Fruit fly (Drosophila melanogaster) whole organism, prepupa: ENCODE measurements around the gene st.

Source experiments
- Blimp-1 ChIP-seq: fragments of 200-800 bp; sonication (Bioruptor generic); optimal IDR thresholded peaks from 3 replicates; lab custom pipeline; 2017; ENCODE audit warnings: missing biosample characterization, missing genetic modification characterization, mild to moderate bottlenecking, moderate library complexity, missing genetic modification reagents
- CG10631 ChIP-seq: fragments of 200-800 bp; sonication (Bioruptor generic); optimal IDR thresholded peaks from 2 replicates; lab custom pipeline; 2016; ENCODE audit warnings: missing biosample characterization, missing genetic modification characterization
- CG10669 ChIP-seq: fragments of 200-800 bp; sonication (Bioruptor generic); optimal IDR thresholded peaks from 3 replicates; lab custom pipeline; 2018; ENCODE audit warnings: missing biosample characterization, mild to moderate bottlenecking, missing genetic modification characterization, moderate library complexity
- CG11294 ChIP-seq: fragments of 200-800 bp; sonication (Bioruptor generic); IDR thresholded peaks from 2 replicates; pipeline ENCODE4 v1.3.6; 2022; ENCODE audit warnings: missing biosample characterization, missing genetic modification characterization
- CG11762 ChIP-seq: fragments of 200-800 bp; sonication (Bioruptor generic); optimal IDR thresholded peaks from 3 replicates; lab custom pipeline; 2016; ENCODE audit warnings: missing biosample characterization, missing genetic modification characterization; ENCODE audit not compliant: insufficient read depth
- CG11902 ChIP-seq: fragments of 200-800 bp; sonication (Bioruptor generic); optimal IDR thresholded peaks from 3 replicates; lab custom pipeline; 2016; ENCODE audit warnings: missing biosample characterization, missing genetic modification characterization
- CG15336 ChIP-seq: fragments of 200-800 bp; sonication (Bioruptor generic); IDR thresholded peaks from 2 replicates; pipeline ENCODE4 v1.3.6; 2022; ENCODE audit warnings: missing biosample characterization, missing genetic modification characterization
- CG1621 ChIP-seq: fragments of 200-800 bp; sonication (Bioruptor generic); optimal IDR thresholded peaks from 3 replicates; lab custom pipeline; 2018; ENCODE audit warnings: missing biosample characterization, mild to moderate bottlenecking, missing genetic modification characterization
- CG16779 ChIP-seq: fragments of 200-800 bp; sonication (Bioruptor generic); optimal IDR thresholded peaks from 3 replicates; lab custom pipeline; 2017; ENCODE audit warnings: missing biosample characterization, mild to moderate bottlenecking, missing genetic modification characterization
- CG3032 ChIP-seq: fragments of 200-800 bp; optimal IDR thresholded peaks from 2 replicates; lab custom pipeline; 2019; ENCODE audit warnings: missing biosample characterization, mild to moderate bottlenecking, missing genetic modification characterization, moderate library complexity
- CG31627 ChIP-seq: fragments of 200-800 bp; sonication (Bioruptor generic); optimal IDR thresholded peaks from 3 replicates; lab custom pipeline; 2016; ENCODE audit warnings: missing biosample characterization, missing genetic modification characterization
- CG32006 ChIP-seq: fragments of 200-800 bp; sonication (Bioruptor generic); optimal IDR thresholded peaks from 3 replicates; lab custom pipeline; 2017; ENCODE audit warnings: missing biosample characterization, mild to moderate bottlenecking, missing genetic modification characterization
- CG34406 ChIP-seq: fragments of 200-800 bp; sonication (Bioruptor generic); optimal IDR thresholded peaks from 3 replicates; lab custom pipeline; 2016; ENCODE audit warnings: missing biosample characterization, missing genetic modification characterization
- CG4318 ChIP-seq: fragments of 200-800 bp; sonication (Bioruptor generic); optimal IDR thresholded peaks from 3 replicates; lab custom pipeline; 2017; ENCODE audit warnings: missing biosample characterization, mild to moderate bottlenecking, missing genetic modification characterization
- CG6163 ChIP-seq: fragments of 200-800 bp; sonication (Bioruptor generic); IDR thresholded peaks from 3 replicates; pipeline ENCODE4 v1.3.6; 2022; ENCODE audit warnings: missing biosample characterization, missing genetic modification characterization
- CG6276 ChIP-seq: fragments of 200-800 bp; sonication (Bioruptor generic); optimal IDR thresholded peaks from 2 replicates; lab custom pipeline; 2017; ENCODE audit warnings: missing biosample characterization, mild to moderate bottlenecking, missing genetic modification characterization
- CG6792 ChIP-seq: fragments of 200-800 bp; sonication (Bioruptor generic); optimal IDR thresholded peaks from 3 replicates; lab custom pipeline; 2016; ENCODE audit warnings: missing biosample characterization, missing genetic modification characterization
- CG6854 ChIP-seq: fragments of 200-800 bp; sonication (Bioruptor generic); optimal IDR thresholded peaks from 2 replicates; lab custom pipeline; 2017; ENCODE audit warnings: missing biosample characterization, mild to moderate bottlenecking, missing genetic modification characterization
- CG8119 ChIP-seq: fragments of 200-800 bp; sonication (Bioruptor generic); IDR thresholded peaks from 3 replicates; pipeline ENCODE4 v1.3.6; 2022; ENCODE audit warnings: missing biosample characterization, missing genetic modification characterization
- CG8319 ChIP-seq: fragments of 200-800 bp; sonication (Bioruptor generic); optimal IDR thresholded peaks from 3 replicates; lab custom pipeline; 2016; ENCODE audit warnings: missing biosample characterization, missing genetic modification characterization
- CG8632 ChIP-seq: fragments of 200-800 bp; sonication (Bioruptor generic); optimal IDR thresholded peaks from 3 replicates; lab custom pipeline; 2016; ENCODE audit warnings: missing biosample characterization, missing genetic modification characterization
- CG9139 ChIP-seq: fragments of 200-800 bp; sonication (Bioruptor generic); optimal IDR thresholded peaks from 3 replicates; lab custom pipeline; 2017; ENCODE audit warnings: missing biosample characterization, mild to moderate bottlenecking, missing genetic modification characterization
- Eip75B ChIP-seq: fragments of 200-800 bp; sonication (Bioruptor generic); optimal IDR thresholded peaks from 3 replicates; lab custom pipeline; 2016; ENCODE audit warnings: missing biosample characterization, missing genetic modification characterization
- Eip78C ChIP-seq: fragments of 200-800 bp; sonication (Bioruptor generic); peaks from one replicate; lab custom pipeline; 2016; ENCODE audit warnings: missing biosample characterization, missing genetic modification characterization
- Eip93F ChIP-seq: fragments of 200-800 bp; sonication (Bioruptor generic); optimal IDR thresholded peaks from 2 replicates; lab custom pipeline; 2016; ENCODE audit warnings: missing biosample characterization, mild to moderate bottlenecking, missing genetic modification characterization
- Ets21C ChIP-seq: fragments of 200-800 bp; sonication (Bioruptor generic); optimal IDR thresholded peaks from 3 replicates; lab custom pipeline; 2016; ENCODE audit warnings: missing biosample characterization, missing genetic modification characterization
- Ets96B ChIP-seq: fragments of 200-800 bp; optimal IDR thresholded peaks from 2 replicates; lab custom pipeline; 2019; ENCODE audit warnings: missing biosample characterization, mild to moderate bottlenecking, missing genetic modification characterization, moderate library complexity
- Gug ChIP-seq: fragments of 200-800 bp; sonication (Bioruptor generic); IDR thresholded peaks from 2 replicates; pipeline ENCODE4 v1.3.6; 2022; ENCODE audit warnings: missing biosample characterization, missing genetic modification characterization
- Hr4 ChIP-seq: fragments of 200-800 bp; sonication (Bioruptor generic); optimal IDR thresholded peaks from 3 replicates; lab custom pipeline; 2016; ENCODE audit warnings: missing biosample characterization, missing genetic modification characterization
- Lpt ChIP-seq: fragments of 200-800 bp; sonication (Bioruptor generic); optimal IDR thresholded peaks from 3 replicates; lab custom pipeline; 2016; ENCODE audit warnings: missing biosample characterization, missing genetic modification characterization
- Met ChIP-seq: fragments of 200-800 bp; sonication (Bioruptor generic); optimal IDR thresholded peaks from 3 replicates; lab custom pipeline; 2016; ENCODE audit warnings: missing biosample characterization, missing genetic modification characterization
- OdsH ChIP-seq: fragments of 200-800 bp; sonication (Bioruptor generic); optimal IDR thresholded peaks from 3 replicates; lab custom pipeline; 2016; ENCODE audit warnings: missing biosample characterization, missing genetic modification characterization
- Smox ChIP-seq: fragments of 200-800 bp; sonication (Bioruptor generic); optimal IDR thresholded peaks from 3 replicates; lab custom pipeline; 2016; ENCODE audit warnings: missing biosample characterization, missing genetic modification characterization
- Sox102F ChIP-seq: fragments of 200-800 bp; sonication (Bioruptor generic); optimal IDR thresholded peaks from 2 replicates; lab custom pipeline; 2016; ENCODE audit warnings: missing biosample characterization, mild to moderate bottlenecking, missing genetic modification characterization
- Sox14 ChIP-seq: fragments of 200-800 bp; sonication (Bioruptor generic); optimal IDR thresholded peaks from 3 replicates; lab custom pipeline; 2016; ENCODE audit warnings: missing biosample characterization, missing genetic modification characterization
- achi ChIP-seq: fragments of 200-800 bp; sonication (Bioruptor generic); optimal IDR thresholded peaks from 3 replicates; lab custom pipeline; 2016; ENCODE audit warnings: missing biosample characterization, missing genetic modification characterization
- acj6 ChIP-seq: fragments of 200-800 bp; sonication (Bioruptor generic); optimal IDR thresholded peaks from 3 replicates; lab custom pipeline; 2016; ENCODE audit warnings: missing biosample characterization, missing genetic modification characterization
- cyc ChIP-seq: fragments of 200-800 bp; sonication (Bioruptor generic); optimal IDR thresholded peaks from 3 replicates; lab custom pipeline; 2016; ENCODE audit warnings: missing biosample characterization, missing genetic modification characterization
- dac ChIP-seq: fragments of 200-800 bp; sonication (Bioruptor generic); optimal IDR thresholded peaks from 2 replicates; lab custom pipeline; 2017; ENCODE audit warnings: missing biosample characterization, mild to moderate bottlenecking, missing genetic modification characterization
- dsx ChIP-seq: fragments of 200-800 bp; optimal IDR thresholded peaks from 3 replicates; lab custom pipeline; 2019; ENCODE audit warnings: missing biosample characterization, mild to moderate bottlenecking, missing genetic modification characterization, moderate library complexity; ENCODE audit not compliant: poor library complexity, severe bottlenecking
- eg ChIP-seq: fragments of 200-800 bp; sonication (Bioruptor generic); IDR thresholded peaks from 3 replicates; pipeline ENCODE4 v1.3.6; 2022; ENCODE audit warnings: missing biosample characterization, missing genetic modification characterization
- esn ChIP-seq: fragments of 200-800 bp; sonication (Bioruptor generic); optimal IDR thresholded peaks from 2 replicates; lab custom pipeline; 2016; ENCODE audit warnings: missing biosample characterization, mild to moderate bottlenecking, missing genetic modification characterization, moderate library complexity
- fd85E ChIP-seq: fragments of 200-800 bp; sonication (Bioruptor generic); optimal IDR thresholded peaks from 3 replicates; lab custom pipeline; 2016; ENCODE audit warnings: missing biosample characterization, missing genetic modification characterization
- fkh ChIP-seq: fragments of 200-800 bp; sonication (Bioruptor generic); optimal IDR thresholded peaks from 3 replicates; lab custom pipeline; 2017; ENCODE audit warnings: missing biosample characterization, mild to moderate bottlenecking, missing genetic modification characterization, moderate library complexity
- lz ChIP-seq: fragments of 200-800 bp; sonication (Bioruptor generic); optimal IDR thresholded peaks from 3 replicates; lab custom pipeline; 2016; ENCODE audit warnings: missing biosample characterization, missing genetic modification characterization
- pdm3 ChIP-seq: fragments of 200-800 bp; sonication (Bioruptor generic); optimal IDR thresholded peaks from 3 replicates; lab custom pipeline; 2016; ENCODE audit warnings: missing biosample characterization, missing genetic modification characterization
- salr ChIP-seq, 2 experiments: fragments of 200-800 bp; sonication (Bioruptor generic); optimal IDR thresholded peaks; 3 replicates each; lab custom pipeline; 2016 to 2018; ENCODE audit warnings: missing biosample characterization in 2 of 2, missing genetic modification characterization in 2 of 2, mild to moderate bottlenecking in 1 of 2
- spab ChIP-seq: fragments of 200-800 bp; sonication (Bioruptor generic); optimal IDR thresholded peaks from 2 replicates; lab custom pipeline; 2017; ENCODE audit warnings: missing biosample characterization, mild to moderate bottlenecking, missing genetic modification characterization, missing genetic modification reagents
- svp ChIP-seq: fragments of 200-800 bp; sonication (Bioruptor generic); peaks from one replicate; lab custom pipeline; 2016; ENCODE audit warnings: missing biosample characterization, missing genetic modification characterization
- topi ChIP-seq: fragments of 200-800 bp; sonication (Bioruptor generic); optimal IDR thresholded peaks from 3 replicates; lab custom pipeline; 2016; ENCODE audit warnings: missing biosample characterization, missing genetic modification characterization

st gene

dm6 chr3L:16476709-16477119, 20.7 kb upstream of the st start (continued):
- TF ChIP-seq CG8319 (peak; percentile 73), Lpt (peak; percentile 67), Eip75B (peak; percentile 28), CG6854 (GFP tag; lab: Kevin White, UChicago) (peak; percentile 50), Eip93F (GFP tag; lab: Kevin White, UChicago) (no peak), Met (GFP tag; lab: Kevin White, UChicago) (peak; percentile 62), OdsH (GFP tag; lab: Kevin White, UChicago) (peak; percentile 88), Hr4 (peak; percentile 57), CG32006 (GFP tag; lab: Kevin White, UChicago) (peak; percentile 93), CG6792 (GFP tag; lab: Kevin White, UChicago) (peak; percentile 85), CG16779 (tag; lab: Kevin White, UChicago) (peak; percentile 45), CG11902 (GFP tag; lab: Kevin White, UChicago) (peak; percentile 65), CG31627 (peak; percentile 38), dac (GFP tag; lab: Kevin White, UChicago) (peak; percentile 57), salr (GFP tag; optimal IDR thresholded peaks at IDR 0.05; lab: Kevin White, UChicago) (peak in 1 of 2 experiments; percentile 89), CG8632 (GFP tag; lab: Kevin White, UChicago) (peak; percentile 87), fkh (no peak), achi (peak; percentile 87), CG8119 (GFP tag; lab: Robert Waterston, UW) (peak; percentile 90), spab (peak; percentile 87), CG1621 (tag; lab: Kevin White, UChicago) (peak; percentile 60), Smox (GFP tag; lab: Kevin White, UChicago) (peak; percentile 53), CG10669 (peak; percentile 83), dsx (GFP tag; lab: Kevin White, UChicago) (peak; percentile 88), CG34406 (GFP tag; lab: Kevin White, UChicago) (peak; percentile 87), Ets21C (GFP tag; lab: Kevin White, UChicago) (peak; percentile 11), Sox14 (GFP tag; lab: Kevin White, UChicago) (peak; percentile 39), Gug (GFP tag; lab: Robert Waterston, UW) (no peak; the same call in 1 of the 2 replicates), CG4318 (GFP tag; lab: Kevin White, UChicago) (peak; percentile 84), CG6276 (peak; percentile 83), CG3032 (tag; lab: Kevin White, UChicago) (peak; percentile 84), pdm3 (peak; percentile 72), svp (peak; percentile 84), cyc (GFP tag; lab: Kevin White, UChicago) (peak; percentile 49), fd85E (GFP tag; lab: Kevin White, UChicago) (peak; percentile 24), lz (GFP tag; lab: Kevin White, UChicago) (peak; percentile 45), esn (GFP tag; lab: Kevin White, UChicago) (peak; percentile 79), eg (no peak), Blimp-1 (GFP tag; lab: Kevin White, UChicago) (peak; percentile 69), Ets96B (peak; percentile 90), Sox102F (GFP tag; lab: Kevin White, UChicago) (peak; percentile 58), topi (GFP tag; lab: Kevin White, UChicago) (peak; percentile 71)

- TF ChIP-seq CG10631 = no peak
- TF ChIP-seq CG11762 = no peak
- TF ChIP-seq Met (GFP tag; lab: Kevin White, UChicago) = no peak
- no peak for TF ChIP-seq cyc (GFP tag; lab: Kevin White, UChicago)
- no peak for TF ChIP-seq CG31627
- no peak for TF ChIP-seq Eip78C
- TF ChIP-seq CG15336 (GFP tag; lab: Robert Waterston, UW) = peak; percentile 33; the same call in 1 of the 2 replicates
- TF ChIP-seq CG6163 (GFP tag; lab: Robert Waterston, UW) = 0 out of 3 replicates have a peak, but pooled peaks have one; percentile 24
- TF ChIP-seq Sox14 (GFP tag; lab: Kevin White, UChicago) = no peak
- TF ChIP-seq eg = peak; percentile 41; the same call in 1 of the 3 replicates
- no peak for TF ChIP-seq Ets96B
- TF ChIP-seq acj6 (GFP tag; lab: Kevin White, UChicago) = no peak
- no peak for TF ChIP-seq fd85E (GFP tag; lab: Kevin White, UChicago)
- 0 out of 2 replicates have a peak, but pooled peaks have one; percentile 5 for TF ChIP-seq CG11294
- TF ChIP-seq dac (GFP tag; lab: Kevin White, UChicago) = no peak
- TF ChIP-seq fkh = no peak
- TF ChIP-seq dsx (GFP tag; lab: Kevin White, UChicago) = peak; percentile 68
- no peak for TF ChIP-seq CG10669
- TF ChIP-seq CG9139 = no peak
- TF ChIP-seq Lpt = no peak
- no peak for TF ChIP-seq CG6276
Observed at dm6 chr3L:16477134-16477702, 20.2 kb upstream of the st start.
